Worm (Caenorhabditis elegans) whole organism, L2 larva: ENCODE data around the gene idpp-16.

Experiments used
- C34F6.9 ChIP-seq: fragments of 150-350 bp; optimal IDR thresholded peaks from 2 replicates; lab custom pipeline; 2014; ENCODE audit warnings: missing biosample characterization, missing genetic modification characterization
- F13H6.1 ChIP-seq: sonication (generic microtip); optimal IDR thresholded peaks from 2 replicates; lab custom pipeline; 2016; ENCODE audit warnings: missing genetic modification characterization, missing compliant biosample characterization
- R02D3.7 ChIP-seq: fragments of 150-350 bp; optimal IDR thresholded peaks from 2 replicates; lab custom pipeline; 2014; ENCODE audit warnings: missing biosample characterization, missing genetic modification characterization
- Y55F3AM.14 ChIP-seq: fragments of 200-800 bp; sonication (Bioruptor generic); optimal IDR thresholded peaks from 2 replicates; lab custom pipeline; 2018; ENCODE audit warnings: mild to moderate bottlenecking, missing genetic modification characterization, missing compliant biosample characterization
- ZK546.5 ChIP-seq: sonication (generic microtip); optimal IDR thresholded peaks from 2 replicates; lab custom pipeline; 2017; ENCODE audit warnings: missing biosample characterization, missing genetic modification characterization
- alr-1 ChIP-seq: fragments of 150-350 bp; optimal IDR thresholded peaks from 2 replicates; lab custom pipeline; 2014; ENCODE audit warnings: missing biosample characterization, missing genetic modification characterization
- aly-2 ChIP-seq: fragments of 150-350 bp; optimal IDR thresholded peaks from 2 replicates; lab custom pipeline; 2014; ENCODE audit warnings: missing biosample characterization, missing genetic modification characterization
- ama-1 ChIP-seq: fragments of 150-350 bp; optimal IDR thresholded peaks from 2 replicates; lab custom pipeline; 2018; ENCODE audit warnings: inconsistent platforms
- blmp-1 ChIP-seq: sonication (generic microtip); optimal IDR thresholded peaks from 2 replicates; lab custom pipeline; 2017; ENCODE audit warnings: missing genetic modification characterization, mild to moderate bottlenecking, missing compliant biosample characterization, antibody characterized with exemption, moderate library complexity; ENCODE audit not compliant: insufficient read depth
- ceh-16 ChIP-seq: fragments of 150-350 bp; optimal IDR thresholded peaks from 2 replicates; lab custom pipeline; 2014; ENCODE audit warnings: missing biosample characterization, missing genetic modification characterization
- ceh-82 ChIP-seq: fragments of 150-350 bp; optimal IDR thresholded peaks from 2 replicates; lab custom pipeline; 2014; ENCODE audit warnings: missing biosample characterization, missing genetic modification characterization
- crh-2 ChIP-seq: sonication (generic microtip); optimal IDR thresholded peaks from 2 replicates; lab custom pipeline; 2017; ENCODE audit warnings: missing biosample characterization, missing genetic modification characterization
- dmd-4 ChIP-seq: sonication (generic microtip); optimal IDR thresholded peaks from 2 replicates; lab custom pipeline; 2017; ENCODE audit warnings: missing biosample characterization, missing genetic modification characterization
- egl-27 ChIP-seq: sonication (generic microtip); optimal IDR thresholded peaks from 3 replicates; lab custom pipeline; 2017; ENCODE audit warnings: missing biosample characterization, missing genetic modification reagents, missing genetic modification characterization
- elt-1 ChIP-seq: fragments of 150-350 bp; optimal IDR thresholded peaks from 2 replicates; lab custom pipeline; 2014; ENCODE audit warnings: missing biosample characterization, missing genetic modification characterization
- elt-3 ChIP-seq: sonication (generic microtip); optimal IDR thresholded peaks from 2 replicates; lab custom pipeline; 2017; ENCODE audit warnings: missing biosample characterization, missing genetic modification characterization
- fos-1 ChIP-seq: fragments of 150-350 bp; optimal IDR thresholded peaks from 2 replicates; lab custom pipeline; 2014; ENCODE audit warnings: missing biosample characterization, missing genetic modification characterization
- gmeb-1 ChIP-seq: fragments of 150-350 bp; optimal IDR thresholded peaks from 2 replicates; lab custom pipeline; 2014; ENCODE audit warnings: missing biosample characterization, missing genetic modification characterization
- lin-11 ChIP-seq: fragments of 150-350 bp; sonication (generic microtip); optimal IDR thresholded peaks from 2 replicates; lab custom pipeline; 2014; ENCODE audit warnings: missing biosample characterization, missing genetic modification characterization, inconsistent platforms, mixed read lengths
- lin-13 ChIP-seq: fragments of 150-350 bp; optimal IDR thresholded peaks from 2 replicates; lab custom pipeline; 2014; ENCODE audit warnings: missing biosample characterization, missing genetic modification reagents, missing genetic modification characterization
- lin-39 ChIP-seq: fragments of 150-350 bp; optimal IDR thresholded peaks from 2 replicates; lab custom pipeline; 2014; ENCODE audit warnings: missing biosample characterization, missing genetic modification reagents, missing genetic modification characterization
- lsy-2 ChIP-seq, 2 experiments: fragments of 150-350 bp in 1 of 2; sonication (generic microtip) in 1 of 2; optimal IDR thresholded peaks; 2 replicates each; lab custom pipeline; 2014 to 2017; ENCODE audit warnings: missing biosample characterization in 2 of 2, missing genetic modification characterization in 2 of 2
- mab-5 ChIP-seq: fragments of 150-350 bp; optimal IDR thresholded peaks from 2 replicates; lab custom pipeline; 2014; ENCODE audit warnings: missing biosample characterization, missing genetic modification characterization
- mbf-1 ChIP-seq: sonication (generic microtip); optimal IDR thresholded peaks from 2 replicates; lab custom pipeline; 2017; ENCODE audit warnings: missing biosample characterization, missing genetic modification characterization
- mdl-1 ChIP-seq, 2 experiments: fragments of 150-350 bp in 1 of 2; sonication (generic microtip) in 1 of 2; optimal IDR thresholded peaks; 2 replicates each; lab custom pipeline; 2017; ENCODE audit warnings: missing biosample characterization in 2 of 2, missing genetic modification characterization in 2 of 2
- nhr-10 ChIP-seq: sonication (generic microtip); optimal IDR thresholded peaks from 2 replicates; lab custom pipeline; 2017; ENCODE audit warnings: missing biosample characterization, missing genetic modification characterization
- nhr-11 ChIP-seq: fragments of 150-350 bp; optimal IDR thresholded peaks from 2 replicates; lab custom pipeline; 2014; ENCODE audit warnings: missing biosample characterization, missing genetic modification characterization
- nhr-12 ChIP-seq: fragments of 150-350 bp; optimal IDR thresholded peaks from 2 replicates; lab custom pipeline; 2014; ENCODE audit warnings: missing biosample characterization, missing genetic modification characterization
- nhr-129 ChIP-seq: fragments of 150-350 bp; optimal IDR thresholded peaks from 2 replicates; lab custom pipeline; 2014; ENCODE audit warnings: missing biosample characterization, missing genetic modification characterization
- nhr-21 ChIP-seq: fragments of 150-350 bp; optimal IDR thresholded peaks from 2 replicates; lab custom pipeline; 2014; ENCODE audit warnings: missing biosample characterization, missing genetic modification characterization
- nhr-23 ChIP-seq: fragments of 150-350 bp; optimal IDR thresholded peaks from 2 replicates; lab custom pipeline; 2014; ENCODE audit warnings: missing biosample characterization, missing genetic modification reagents, missing genetic modification characterization
- nhr-237 ChIP-seq: fragments of 150-350 bp; optimal IDR thresholded peaks from 2 replicates; lab custom pipeline; 2014; ENCODE audit warnings: missing biosample characterization, missing genetic modification characterization
- nhr-25 ChIP-seq: fragments of 150-350 bp; sonication (generic microtip); optimal IDR thresholded peaks from 3 replicates; lab custom pipeline; 2014; ENCODE audit warnings: missing biosample characterization, missing genetic modification characterization
- nhr-6 ChIP-seq: fragments of 150-350 bp; optimal IDR thresholded peaks from 2 replicates; lab custom pipeline; 2014; ENCODE audit warnings: missing biosample characterization, missing genetic modification characterization
- nhr-77 ChIP-seq: fragments of 150-350 bp; optimal IDR thresholded peaks from 2 replicates; lab custom pipeline; 2014; ENCODE audit warnings: missing biosample characterization, missing genetic modification characterization
- peb-1 ChIP-seq: fragments of 150-350 bp; optimal IDR thresholded peaks from 2 replicates; lab custom pipeline; 2014; ENCODE audit warnings: missing biosample characterization, missing genetic modification characterization
- sem-4 ChIP-seq: fragments of 150-350 bp; optimal IDR thresholded peaks from 2 replicates; lab custom pipeline; 2014; ENCODE audit warnings: missing biosample characterization, missing genetic modification reagents, missing genetic modification characterization
- skn-1 ChIP-seq: sonication (generic microtip); optimal IDR thresholded peaks from 2 replicates; lab custom pipeline; 2017; ENCODE audit warnings: missing biosample characterization, missing genetic modification characterization
- sma-3 ChIP-seq: sonication (generic microtip); optimal IDR thresholded peaks from 2 replicates; lab custom pipeline; 2016; ENCODE audit warnings: missing genetic modification reagents, missing genetic modification characterization, missing compliant biosample characterization
- sma-9 ChIP-seq, 2 experiments: fragments of 150-350 bp in 1 of 2; sonication (generic microtip) in 1 of 2; optimal IDR thresholded peaks; 2 replicates each; lab custom pipeline; 2014 to 2016; ENCODE audit warnings: missing genetic modification characterization in 2 of 2, mild to moderate bottlenecking in 1 of 2, missing biosample characterization in 1 of 2, missing compliant biosample characterization in 1 of 2, missing genetic modification reagents in 1 of 2, moderate library complexity in 1 of 2
- snpc-4 ChIP-seq: fragments of 150-350 bp; optimal IDR thresholded peaks from 2 replicates; lab custom pipeline; 2014; ENCODE audit warnings: missing biosample characterization, missing genetic modification characterization
- unc-39 ChIP-seq: fragments of 150-350 bp; optimal IDR thresholded peaks from 2 replicates; lab custom pipeline; 2014; ENCODE audit warnings: missing biosample characterization, missing genetic modification characterization
- unc-55 ChIP-seq: fragments of 150-350 bp; sonication (generic microtip); optimal IDR thresholded peaks from 3 replicates; lab custom pipeline; 2014; ENCODE audit warnings: missing biosample characterization, missing genetic modification reagents, missing genetic modification characterization
- unc-62 ChIP-seq: fragments of 150-350 bp; optimal IDR thresholded peaks from 2 replicates; lab custom pipeline; 2014; ENCODE audit warnings: missing biosample characterization, missing genetic modification reagents, missing genetic modification characterization
- zag-1 ChIP-seq: fragments of 150-350 bp; optimal IDR thresholded peaks from 2 replicates; lab custom pipeline; 2014; ENCODE audit warnings: missing biosample characterization, missing genetic modification characterization
- ztf-1 ChIP-seq: fragments of 200-800 bp; sonication (Bioruptor generic); conservative IDR thresholded peaks from 2 replicates; pipeline ENCODE4 v1.3.6; 2022; ENCODE audit warnings: missing genetic modification characterization, missing compliant biosample characterization
- ztf-11 ChIP-seq: sonication (generic microtip); optimal IDR thresholded peaks from 2 replicates; lab custom pipeline; 2017; ENCODE audit warnings: missing biosample characterization, missing genetic modification characterization
- ztf-4 ChIP-seq: fragments of 150-350 bp; optimal IDR thresholded peaks from 2 replicates; lab custom pipeline; 2014; ENCODE audit warnings: missing biosample characterization, missing genetic modification characterization

Gene idpp-16

ce11 chrV:11638634-11639117 is 32.4 kb upstream of the idpp-16 start:
- TF ChIP-seq nhr-10 (tag; lab: Kevin White, UChicago) (no peak), lsy-2 (tag; optimal IDR thresholded peaks at IDR 0.05; lab: Kevin White, UChicago) (peak; percentile 7 to 54), fos-1 (tag; lab: Kevin White, UChicago) (no peak), lin-11 (tag; lab: Kevin White, UChicago) (no peak), gmeb-1 (tag; lab: Kevin White, UChicago) (no peak), sem-4 (tag; lab: Kevin White, UChicago) (peak; percentile 46), nhr-77 (tag; lab: Kevin White, UChicago) (no peak), peb-1 (tag; lab: Kevin White, UChicago) (no peak), nhr-21 (no peak), nhr-12 (no peak), crh-2 (tag; lab: Kevin White, UChicago) (peak; percentile 70), ceh-82 (no peak), dmd-4 (tag; lab: Kevin White, UChicago) (no peak), nhr-23 (tag; lab: Kevin White, UChicago) (no peak), ZK546.5 (tag; lab: Kevin White, UChicago) (no peak), lin-13 (no peak), aly-2 (tag; lab: Kevin White, UChicago) (no peak), blmp-1 (tag; lab: Kevin White, UChicago) (peak; percentile 58), sma-3 (no peak), skn-1 (tag; lab: Kevin White, UChicago) (no peak), R02D3.7 (no peak), zag-1 (peak; percentile 81), unc-39 (no peak), mdl-1 (tag; optimal IDR thresholded peaks at IDR 0.05; lab: Kevin White, UChicago) (peak in 1 of 2 experiments; percentile 11), elt-3 (no peak), ztf-4 (tag; lab: Kevin White, UChicago) (peak; percentile 83), elt-1 (no peak), nhr-237 (tag; lab: Kevin White, UChicago) (no peak), snpc-4 (tag; lab: Kevin White, UChicago) (peak; percentile 43), sma-9 (GFP tag; optimal IDR thresholded peaks at IDR 0.05; lab: Kevin White, UChicago) (peak; percentile 43), sma-9 (tag; optimal IDR thresholded peaks at IDR 0.05; lab: Kevin White, UChicago) (no peak), nhr-6 (tag; lab: Kevin White, UChicago) (peak; percentile 53), unc-55 (peak; percentile 85), C34F6.9 (tag; lab: Kevin White, UChicago) (peak; percentile 69), egl-27 (peak; percentile 42), F13H6.1 (peak; percentile 90), alr-1 (tag; lab: Kevin White, UChicago) (no peak), ama-1 (lab: Kevin White, UChicago) (no peak), mbf-1 (tag; lab: Kevin White, UChicago) (no peak), Y55F3AM.14 (GFP tag; lab: Kevin White, UChicago) (peak; percentile 69), nhr-25 (no peak), unc-62 (no peak), nhr-129 (tag; lab: Kevin White, UChicago) (peak; percentile 80), nhr-11 (peak; percentile 42), ztf-11 (no peak), mab-5 (tag; lab: Kevin White, UChicago) (peak; percentile 62), ztf-1 (GFP tag; lab: Robert Waterston, UW) (no peak), ceh-16 (no peak), lin-39 (tag; lab: Kevin White, UChicago) (no peak)
